Fruit fly (Drosophila melanogaster): ENCODE data around the gene CG7069.

- TF ChIP-seq CG17806 (tag; optimal IDR thresholded peaks at IDR 0.05): no peak
- no peak for TF ChIP-seq CG32121 (GFP tag; IDR thresholded peaks at IDR 0.05)
- no peak for TF ChIP-seq Pif1B (GFP tag; optimal IDR thresholded peaks at IDR 0.05)
- no peak for TF ChIP-seq EcR (GFP tag; optimal IDR thresholded peaks at IDR 0.05)
- TF ChIP-seq CG13204 (GFP tag; optimal IDR thresholded peaks at IDR 0.05): no peak
- no peak for TF ChIP-seq Ets98B (GFP tag; IDR thresholded peaks at IDR 0.05)
- no peak for TF ChIP-seq rn (GFP tag; IDR thresholded peaks at IDR 0.05)
- TF ChIP-seq CG12605 (GFP tag; IDR thresholded peaks at IDR 0.05): no peak
- no peak for TF ChIP-seq CG8159 (tag; optimal IDR thresholded peaks at IDR 0.05)
Observed at dm6 chr3R:22394004-22394403, 21.4 kb downstream of the CG7069 start, which contains the start of gene CG13857.

Measured in whole organism, pupa.